Fruit fly (Drosophila melanogaster) whole organism, embryonic: ENCODE measurements around the gene Dnaaf4.

ENCODE experiments used
- Aef1 ChIP-seq: fragments of 200-800 bp; sonication (Bioruptor generic); IDR thresholded peaks from 3 replicates; pipeline ENCODE4 v1.3.6; 2022; ENCODE audit warnings: missing biosample characterization, missing genetic modification characterization
- Antp ChIP-seq: fragments of 200-800 bp; sonication (Bioruptor generic); optimal IDR thresholded peaks from 3 replicates; lab custom pipeline; 2016; ENCODE audit warnings: missing biosample characterization, missing genetic modification characterization
- BEAF-32 ChIP-seq: fragments of 200-800 bp; sonication (Bioruptor generic); optimal IDR thresholded peaks from 3 replicates; lab custom pipeline; 2017; ENCODE audit warnings: missing biosample characterization, missing genetic modification characterization, mild to moderate bottlenecking, moderate library complexity, missing genetic modification reagents
- Blimp-1 ChIP-seq: fragments of 200-800 bp; sonication (Bioruptor generic); optimal IDR thresholded peaks from 3 replicates; lab custom pipeline; 2018; ENCODE audit warnings: missing biosample characterization, missing genetic modification characterization, mild to moderate bottlenecking, moderate library complexity, missing genetic modification reagents
- Bteb2 ChIP-seq: fragments of 200-800 bp; sonication (Bioruptor generic); optimal IDR thresholded peaks from 2 replicates; lab custom pipeline; 2016; ENCODE audit warnings: missing biosample characterization, missing genetic modification characterization
- CG10274 ChIP-seq: fragments of 200-800 bp; sonication (Bioruptor generic); optimal IDR thresholded peaks from 3 replicates; lab custom pipeline; 2017; ENCODE audit warnings: missing biosample characterization, mild to moderate bottlenecking, missing genetic modification characterization
- CG10321 ChIP-seq: fragments of 200-800 bp; sonication (Bioruptor generic); IDR thresholded peaks from 2 replicates; pipeline ENCODE4 v1.3.6; 2022; ENCODE audit warnings: missing biosample characterization, missing genetic modification characterization
- CG10979 ChIP-seq: fragments of 200-800 bp; sonication (Bioruptor generic); optimal IDR thresholded peaks from 2 replicates; lab custom pipeline; 2018; ENCODE audit warnings: missing biosample characterization, mild to moderate bottlenecking, missing genetic modification characterization, moderate library complexity
- CG12299 ChIP-seq: fragments of 200-800 bp; sonication (Bioruptor generic); optimal IDR thresholded peaks from 2 replicates; lab custom pipeline; 2018; ENCODE audit warnings: missing biosample characterization, mild to moderate bottlenecking, missing genetic modification characterization
- CG14860 ChIP-seq: fragments of 200-800 bp; sonication (Bioruptor generic); IDR thresholded peaks from 3 replicates; pipeline ENCODE4 v1.3.6; 2022; ENCODE audit warnings: missing biosample characterization, missing genetic modification characterization; ENCODE audit not compliant: partially characterized antibody
- CG14965 ChIP-seq: fragments of 200-800 bp; sonication (Bioruptor generic); optimal IDR thresholded peaks from 2 replicates; lab custom pipeline; 2016; ENCODE audit warnings: missing biosample characterization, missing genetic modification characterization, borderline replicate concordance
- CG15011 ChIP-seq: fragments of 200-800 bp; sonication (Bioruptor generic); optimal IDR thresholded peaks from 3 replicates; lab custom pipeline; 2018; ENCODE audit warnings: missing biosample characterization, mild to moderate bottlenecking, missing genetic modification characterization
- CG15073 ChIP-seq: fragments of 200-800 bp; sonication (Bioruptor generic); optimal IDR thresholded peaks from 2 replicates; lab custom pipeline; 2016; ENCODE audit warnings: missing biosample characterization, missing genetic modification characterization
- CG15696 ChIP-seq: fragments of 200-800 bp; sonication (Bioruptor generic); optimal IDR thresholded peaks from 2 replicates; lab custom pipeline; 2019; ENCODE audit warnings: missing biosample characterization, mild to moderate bottlenecking, missing genetic modification characterization, moderate library complexity
- CG1603 ChIP-seq: fragments of 200-800 bp; sonication (Bioruptor generic); optimal IDR thresholded peaks from 2 replicates; lab custom pipeline; 2019; ENCODE audit warnings: missing biosample characterization, mild to moderate bottlenecking, missing genetic modification characterization, moderate library complexity
- CG17802 ChIP-seq: fragments of 200-800 bp; sonication (Bioruptor generic); optimal IDR thresholded peaks from 2 replicates; lab custom pipeline; 2018; ENCODE audit warnings: missing biosample characterization, mild to moderate bottlenecking, missing genetic modification characterization, moderate library complexity
- CG31441 ChIP-seq: fragments of 200-800 bp; sonication (Bioruptor generic); IDR thresholded peaks from 2 replicates; pipeline ENCODE4 v1.3.6; 2022; ENCODE audit warnings: missing biosample characterization, missing genetic modification characterization
- CG32772 ChIP-seq: fragments of 200-800 bp; sonication (Bioruptor generic); IDR thresholded peaks from 2 replicates; pipeline ENCODE4 v1.3.6; 2022; ENCODE audit warnings: missing biosample characterization, missing genetic modification characterization
- CG3995 ChIP-seq: fragments of 200-800 bp; sonication (Bioruptor generic); optimal IDR thresholded peaks from 3 replicates; lab custom pipeline; 2016; ENCODE audit warnings: missing biosample characterization, missing genetic modification characterization
- CG4404 ChIP-seq: fragments of 200-800 bp; sonication (Bioruptor generic); IDR thresholded peaks from 2 replicates; pipeline ENCODE4 v1.3.6; 2022; ENCODE audit warnings: missing biosample characterization, missing genetic modification characterization
- CG7928 ChIP-seq: fragments of 200-800 bp; sonication (Bioruptor generic); optimal IDR thresholded peaks from 2 replicates; lab custom pipeline; 2017; ENCODE audit warnings: missing biosample characterization, mild to moderate bottlenecking, missing genetic modification characterization
- CG9817 ChIP-seq: fragments of 200-800 bp; sonication (Bioruptor generic); optimal IDR thresholded peaks from 2 replicates; lab custom pipeline; 2018; ENCODE audit warnings: missing biosample characterization, mild to moderate bottlenecking, missing genetic modification characterization, moderate library complexity
- Camta ChIP-seq: fragments of 200-800 bp; sonication (Bioruptor generic); optimal IDR thresholded peaks from 2 replicates; lab custom pipeline; 2016; ENCODE audit warnings: missing biosample characterization, missing genetic modification characterization
- Chrac-16 ChIP-seq: fragments of 200-800 bp; sonication (Bioruptor generic); optimal IDR thresholded peaks from 3 replicates; lab custom pipeline; 2016; ENCODE audit warnings: missing biosample characterization, missing genetic modification characterization
- D ChIP-seq, 2 experiments: fragments of 200-800 bp in 1 of 2; fragments of >200 bp in 1 of 2; sonication (Bioruptor generic) in 1 of 2; optimal IDR thresholded peaks; 2 replicates in 1 of 2; 3 replicates in 1 of 2; lab custom pipeline; 2017; ENCODE audit warnings: mild to moderate bottlenecking in 1 of 2, missing biosample characterization in 1 of 2, missing genetic modification characterization in 1 of 2, missing genetic modification reagents in 1 of 2
- D19B ChIP-seq: fragments of 200-800 bp; sonication (Bioruptor generic); optimal IDR thresholded peaks from 2 replicates; lab custom pipeline; 2017; ENCODE audit warnings: missing biosample characterization, mild to moderate bottlenecking, missing genetic modification characterization
- Dek ChIP-seq: fragments of 200-800 bp; sonication (Bioruptor generic); optimal IDR thresholded peaks from 3 replicates; lab custom pipeline; 2019; ENCODE audit warnings: missing biosample characterization, mild to moderate bottlenecking, missing genetic modification characterization, moderate library complexity
- Dref ChIP-seq: fragments of 200-800 bp; sonication (Bioruptor generic); IDR thresholded peaks from 2 replicates; pipeline ENCODE4 v1.3.6; 2022; ENCODE audit warnings: missing biosample characterization, missing genetic modification characterization
- HLH54F ChIP-seq: fragments of 200-800 bp; sonication (Bioruptor generic); optimal IDR thresholded peaks from 3 replicates; lab custom pipeline; 2016; ENCODE audit warnings: missing biosample characterization, missing genetic modification characterization
- Lpt ChIP-seq: fragments of >200 bp; optimal IDR thresholded peaks from 2 replicates; lab custom pipeline; 2018; ENCODE audit warnings: missing biosample characterization, missing genetic modification characterization
- Oli ChIP-seq: fragments of 200-800 bp; sonication (Bioruptor generic); optimal IDR thresholded peaks from 2 replicates; lab custom pipeline; 2018; ENCODE audit warnings: missing biosample characterization, mild to moderate bottlenecking, missing genetic modification characterization, moderate library complexity
- Rx ChIP-seq: fragments of 200-800 bp; sonication (Bioruptor generic); IDR thresholded peaks from 2 replicates; pipeline ENCODE4 v1.3.6; 2022; ENCODE audit warnings: missing biosample characterization, missing genetic modification characterization
- TFAM ChIP-seq: fragments of 200-800 bp; sonication (Bioruptor generic); optimal IDR thresholded peaks from 2 replicates; lab custom pipeline; 2017; ENCODE audit warnings: missing biosample characterization, missing genetic modification characterization, inconsistent platforms
- Xrp1 ChIP-seq: fragments of 200-800 bp; sonication (Bioruptor generic); IDR thresholded peaks from 2 replicates; pipeline ENCODE4 v1.3.6; 2022; ENCODE audit warnings: missing biosample characterization, missing genetic modification characterization
- abd-A ChIP-seq: fragments of 200-800 bp; sonication (Bioruptor generic); optimal IDR thresholded peaks from 3 replicates; lab custom pipeline; 2019; ENCODE audit warnings: missing biosample characterization, mild to moderate bottlenecking, missing genetic modification characterization, moderate library complexity
- ac ChIP-seq: fragments of 200-800 bp; sonication (Bioruptor generic); optimal IDR thresholded peaks from 3 replicates; lab custom pipeline; 2017; ENCODE audit warnings: missing biosample characterization, mild to moderate bottlenecking, missing genetic modification characterization
- ato ChIP-seq: fragments of 200-800 bp; sonication (Bioruptor generic); IDR thresholded peaks from 2 replicates; pipeline ENCODE4 v1.3.6; 2022; ENCODE audit warnings: missing biosample characterization, missing genetic modification characterization; ENCODE audit not compliant: partially characterized antibody
- bbx ChIP-seq: fragments of 200-800 bp; sonication (Bioruptor generic); IDR thresholded peaks from 2 replicates; pipeline ENCODE4 v1.3.6; 2022; ENCODE audit warnings: missing biosample characterization, missing genetic modification characterization; ENCODE audit not compliant: partially characterized antibody
- br ChIP-seq: fragments of >200 bp; optimal IDR thresholded peaks from 2 replicates; lab custom pipeline; 2017
- corto ChIP-seq: fragments of 200-800 bp; sonication (Bioruptor generic); optimal IDR thresholded peaks from 2 replicates; lab custom pipeline; 2016; ENCODE audit warnings: missing biosample characterization, mild to moderate bottlenecking, missing genetic modification characterization, moderate library complexity
- cwo ChIP-seq: fragments of 200-800 bp; sonication (Bioruptor generic); optimal IDR thresholded peaks from 3 replicates; lab custom pipeline; 2017; ENCODE audit warnings: missing biosample characterization, missing genetic modification characterization, mild to moderate bottlenecking, moderate library complexity, missing genetic modification reagents
- dimm ChIP-seq: fragments of 200-800 bp; sonication (Bioruptor generic); IDR thresholded peaks from 2 replicates; pipeline ENCODE4 v1.3.6; 2022; ENCODE audit warnings: missing biosample characterization, missing genetic modification characterization
- eyg ChIP-seq: fragments of 200-800 bp; sonication (Bioruptor generic); optimal IDR thresholded peaks from 3 replicates; lab custom pipeline; 2016; ENCODE audit warnings: missing biosample characterization, missing genetic modification characterization
- jing ChIP-seq: fragments of 200-800 bp; sonication (Bioruptor generic); optimal IDR thresholded peaks from 2 replicates; lab custom pipeline; 2018; ENCODE audit warnings: missing biosample characterization, mild to moderate bottlenecking, missing genetic modification characterization
- lbe ChIP-seq: fragments of 200-800 bp; sonication (Bioruptor generic); optimal IDR thresholded peaks from 2 replicates; lab custom pipeline; 2016; ENCODE audit warnings: missing biosample characterization, mild to moderate bottlenecking, missing genetic modification characterization
- phol ChIP-seq: fragments of 200-800 bp; sonication (Bioruptor generic); optimal IDR thresholded peaks from 3 replicates; lab custom pipeline; 2018; ENCODE audit warnings: missing biosample characterization, mild to moderate bottlenecking, missing genetic modification characterization, moderate library complexity
- sisA ChIP-seq: fragments of 200-800 bp; sonication (Bioruptor generic); IDR thresholded peaks from 2 replicates; pipeline ENCODE4 v1.3.6; 2022; ENCODE audit warnings: missing biosample characterization, missing genetic modification characterization
- sob ChIP-seq: fragments of 200-800 bp; sonication (Bioruptor generic); IDR thresholded peaks from 2 replicates; pipeline ENCODE4 v1.3.6; 2022; ENCODE audit warnings: missing biosample characterization, missing genetic modification characterization
- tx ChIP-seq: fragments of 200-800 bp; sonication (Bioruptor generic); optimal IDR thresholded peaks from 2 replicates; lab custom pipeline; 2016; ENCODE audit warnings: missing biosample characterization, missing genetic modification characterization
- zen2 ChIP-seq: fragments of 200-800 bp; sonication (Bioruptor generic); IDR thresholded peaks from 3 replicates; pipeline ENCODE4 v1.3.6; 2022; ENCODE audit warnings: missing biosample characterization, missing genetic modification characterization; ENCODE audit not compliant: partially characterized antibody

The Dnaaf4 gene

DNA sequence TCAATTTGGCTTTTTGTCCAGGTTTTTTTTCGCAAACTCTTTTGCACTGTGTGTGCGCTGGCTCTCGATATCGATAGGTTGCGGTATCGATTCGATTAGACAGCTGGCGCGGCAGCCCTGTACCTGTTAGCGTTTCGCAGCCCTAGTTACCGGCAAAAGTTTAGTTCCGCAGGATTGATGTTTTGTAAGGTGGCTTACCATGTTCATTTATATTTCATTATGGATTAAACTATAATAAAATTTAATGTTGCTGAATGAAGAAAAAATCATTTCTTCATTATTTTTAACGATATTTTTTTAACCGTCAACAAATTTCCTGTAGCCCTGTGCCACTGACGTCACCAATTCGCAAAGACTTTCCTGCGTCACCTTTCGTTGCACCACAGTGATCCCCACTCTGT is 15.0 kb downstream of the Dnaaf4 start, which contains the start of gene Reps (continued):
- peak; percentile 20; the same call in 1 of the 2 replicates for TF ChIP-seq ato (GFP tag; lab: Robert Waterston, UW)
- TF ChIP-seq ac = peak; percentile 94
- TF ChIP-seq CG15073 (GFP tag; lab: Kevin White, UChicago) = peak; percentile 88
- TF ChIP-seq Dref (GFP tag; lab: Robert Waterston, UW) = peak; percentile 90
- TF ChIP-seq Chrac-16 (GFP tag; lab: Kevin White, UChicago) = peak; percentile 99
- peak; percentile 95 for TF ChIP-seq cwo (GFP tag; lab: Kevin White, UChicago)
- peak; percentile 97 for TF ChIP-seq CG15011 (GFP tag; lab: Kevin White, UChicago)
- TF ChIP-seq D (optimal IDR thresholded peaks at IDR 0.05; lab: Kevin White, UChicago) = no peak
- TF ChIP-seq D (GFP tag; optimal IDR thresholded peaks at IDR 0.05; lab: Kevin White, UChicago) = peak; percentile 99
- 0 out of 3 replicates have a peak, but pooled peaks have one; percentile 43 for TF ChIP-seq CG14860 (GFP tag; lab: Robert Waterston, UW)
- peak; percentile 96 for TF ChIP-seq dimm
- peak; percentile 99 for TF ChIP-seq CG15696 (tag; lab: Kevin White, UChicago)
- peak; percentile 92 for TF ChIP-seq eyg (GFP tag; lab: Kevin White, UChicago)
- TF ChIP-seq Xrp1 = peak; percentile 99
- peak; percentile 97 for TF ChIP-seq jing (GFP tag; lab: Kevin White, UChicago)
- peak; percentile 98 for TF ChIP-seq Oli
- peak; percentile 99 for TF ChIP-seq CG31441 (GFP tag; lab: Robert Waterston, UW)
- TF ChIP-seq corto = peak; percentile 90
- peak; percentile 91 for TF ChIP-seq CG17802 (tag; lab: Kevin White, UChicago)
- peak; percentile 83 for TF ChIP-seq CG3995 (GFP tag; lab: Kevin White, UChicago)
- peak; percentile 97 for TF ChIP-seq Blimp-1 (GFP tag; lab: Kevin White, UChicago)
- TF ChIP-seq Aef1 (GFP tag; lab: Robert Waterston, UW) = peak; percentile 99
- TF ChIP-seq tx (GFP tag; lab: Kevin White, UChicago) = peak; percentile 96
- peak; percentile 99 for TF ChIP-seq sisA (GFP tag; lab: Robert Waterston, UW)
- TF ChIP-seq Antp (GFP tag; lab: Kevin White, UChicago) = peak; percentile 96
- peak; percentile 92 for TF ChIP-seq CG10274 (GFP tag; lab: Kevin White, UChicago)
- TF ChIP-seq Dek (tag; lab: Kevin White, UChicago) = peak; percentile 97
- peak; percentile 98 for TF ChIP-seq HLH54F (GFP tag; lab: Kevin White, UChicago)
- peak; percentile 99 for TF ChIP-seq sob (GFP tag; lab: Robert Waterston, UW)
- TF ChIP-seq CG1603 = peak; percentile 98
- peak; percentile 98 for TF ChIP-seq CG9817
- TF ChIP-seq CG4404 (GFP tag; lab: Robert Waterston, UW) = peak; percentile 100
- peak; percentile 75 for TF ChIP-seq CG14965 (GFP tag; lab: Kevin White, UChicago)
- TF ChIP-seq Rx (GFP tag; lab: Robert Waterston, UW) = peak; percentile 98
- TF ChIP-seq CG7928 (GFP tag; lab: Kevin White, UChicago) = peak; percentile 100
- peak; percentile 99 for TF ChIP-seq CG10979 (tag; lab: Kevin White, UChicago)
- TF ChIP-seq BEAF-32 = peak; percentile 75
- no peak for TF ChIP-seq abd-A (tag; lab: Kevin White, UChicago)
- TF ChIP-seq CG32772 = peak; percentile 99
- TF ChIP-seq D19B = peak; percentile 94
- peak; percentile 99 for TF ChIP-seq phol (tag; lab: Kevin White, UChicago)
- TF ChIP-seq bbx (GFP tag; lab: Robert Waterston, UW) = peak; percentile 63
- TF ChIP-seq br (lab: Kevin White, UChicago) = no peak
- peak; percentile 91 for TF ChIP-seq TFAM
- TF ChIP-seq Bteb2 = peak; percentile 97
- TF ChIP-seq CG10321 = peak; percentile 83
- TF ChIP-seq Lpt (GFP tag; lab: Kevin White, UChicago) = no peak
- TF ChIP-seq lbe (GFP tag; lab: Kevin White, UChicago) = peak; percentile 96
- peak; percentile 97 for TF ChIP-seq CG12299
- TF ChIP-seq Camta (GFP tag; lab: Kevin White, UChicago) = peak; percentile 98
- peak; percentile 15; the same call in 1 of the 3 replicates for TF ChIP-seq zen2 (GFP tag; lab: Robert Waterston, UW)
